Fruit fly (Drosophila melanogaster): ENCODE data around the gene CG2519.

DNA sequence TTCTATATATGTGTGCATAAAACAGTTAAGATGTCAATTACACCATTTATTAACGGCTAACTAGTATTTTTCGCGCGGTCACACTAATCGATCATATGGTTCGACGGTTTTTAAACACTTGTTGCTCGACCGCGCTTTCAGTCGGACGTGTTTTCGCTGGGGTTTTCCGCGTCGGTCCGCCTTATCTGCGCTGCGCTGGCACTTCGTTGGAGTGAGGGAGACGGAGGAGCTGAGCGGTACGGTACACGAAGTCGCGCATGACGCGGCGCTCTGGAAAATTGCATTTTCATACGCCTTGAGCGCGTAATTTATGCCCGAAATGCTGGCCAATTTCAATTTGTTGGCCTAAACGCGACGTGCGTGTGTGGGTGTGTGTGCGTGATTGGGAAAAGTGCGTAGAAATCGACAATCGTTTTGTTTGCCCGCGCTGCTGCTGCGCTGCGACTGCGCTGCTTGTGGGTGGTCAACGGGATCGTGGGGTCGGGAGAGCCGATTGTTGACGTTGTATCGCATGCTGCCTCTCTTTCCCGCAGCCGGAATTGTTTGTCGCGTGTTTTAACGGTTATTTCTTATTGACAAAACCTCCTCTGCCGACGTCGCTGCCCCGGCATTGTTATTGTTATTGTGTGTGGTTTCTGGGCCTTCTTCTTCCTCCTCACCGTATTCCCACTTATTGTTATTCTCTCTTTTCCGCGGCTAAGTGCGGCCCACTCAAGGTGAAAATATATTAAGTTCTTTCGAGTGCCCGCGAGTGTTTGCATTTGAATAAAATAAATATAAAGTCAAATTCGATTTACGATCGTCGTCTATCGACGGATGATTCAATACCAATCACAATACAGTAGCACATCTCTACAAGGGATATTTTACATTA, 30.3 kb downstream of the CG2519 start, which contains the start of gene Itpr:
- TF ChIP-seq dimm (GFP tag; IDR thresholded peaks at IDR 0.05) (no peak), jing (GFP tag; optimal IDR thresholded peaks at IDR 0.05) (no peak), CG31388 (GFP tag; optimal IDR thresholded peaks at IDR 0.05) (no peak), CG8765 (GFP tag; IDR thresholded peaks at IDR 0.05) (no peak), org-1 (GFP tag; optimal IDR thresholded peaks at IDR 0.05) (no peak), HLH4C (GFP tag; IDR thresholded peaks at IDR 0.05; ENCODE audit: partially characterized antibody) (no peak), CG1602 (GFP tag; optimal IDR thresholded peaks at IDR 0.05) (no peak), sens (GFP tag) (peak; percentile 82)

Measured in whole organism, embryonic.